Worm (Caenorhabditis elegans) whole organism, midembryonic: Measurements from ENCODE around the gene fbxa-39.

ENCODE experiments used
- med-1 ChIP-seq: sonication (generic microtip); optimal IDR thresholded peaks from 2 replicates; lab custom pipeline; 2017; ENCODE audit warnings: missing genetic modification characterization, mild to moderate bottlenecking, missing compliant biosample characterization, antibody characterized with exemption, missing genetic modification reagents; ENCODE audit not compliant: insufficient read depth
- tab-1 ChIP-seq: fragments of 200-800 bp; sonication (Bioruptor generic); IDR thresholded peaks from 2 replicates; pipeline ENCODE4 v1.3.6; 2022; ENCODE audit warnings: missing genetic modification characterization, missing compliant biosample characterization

DNA sequence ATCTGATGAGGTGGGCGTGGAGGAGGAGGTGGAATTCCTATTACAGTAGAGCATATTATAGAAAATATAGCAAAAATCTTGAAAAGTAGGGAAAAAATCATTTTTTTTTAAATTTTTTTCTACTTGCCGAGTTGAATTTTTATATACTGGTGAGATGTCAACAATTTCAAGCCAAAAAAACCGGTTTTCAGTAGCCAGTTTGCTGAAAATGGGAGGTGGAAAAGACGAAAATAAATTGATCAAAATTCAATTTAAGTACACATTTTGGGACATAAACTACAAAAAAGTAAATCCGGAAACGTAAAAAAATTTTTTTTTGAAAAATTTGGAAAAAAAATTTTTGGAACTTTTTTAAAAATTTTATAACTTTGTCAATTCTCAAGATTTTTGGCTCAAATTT is 6.6 kb downstream of the fbxa-39 start, which contains the start of gene Y54F10BM.23:
- TF ChIP-seq med-1 (GFP tag; lab: Kevin White, UChicago): no peak
- no peak for TF ChIP-seq tab-1 (GFP tag; lab: Robert Waterston, UW)
